Worm (Caenorhabditis elegans) whole organism, young adult: ENCODE measurements around the gene tcer-1.
A peak's percentile ranks its signal among the peaks of the same experiment; 100 is the strongest.

Experiments used
- B0019.2 ChIP-seq: fragments of 200-800 bp; sonication (Bioruptor generic); conservative IDR thresholded peaks from 2 replicates; pipeline ENCODE4 v1.3.6; 2022; ENCODE audit warnings: missing genetic modification reagents, missing genetic modification characterization, missing compliant biosample characterization
- B0035.1 ChIP-seq: sonication (generic microtip); optimal IDR thresholded peaks from 2 replicates; lab custom pipeline; 2016; ENCODE audit warnings: missing genetic modification characterization, mild to moderate bottlenecking, missing compliant biosample characterization, missing genotype, missing genetic modification reagents
- B0336.3 ChIP-seq: fragments of 200-800 bp; sonication (Bioruptor generic); IDR thresholded peaks from 2 replicates; pipeline ENCODE4 v1.3.6; 2022; ENCODE audit warnings: missing genetic modification characterization, missing compliant biosample characterization
- C06A6.2 ChIP-seq: fragments of 200-800 bp; sonication (Bioruptor generic); conservative IDR thresholded peaks from 2 replicates; pipeline ENCODE4 v1.3.6; 2022; ENCODE audit warnings: missing genetic modification characterization, missing compliant biosample characterization
- D2030.7 ChIP-seq: fragments of 200-800 bp; sonication (Bioruptor generic); IDR thresholded peaks from 2 replicates; pipeline ENCODE4 v1.3.6; 2022; ENCODE audit warnings: missing genetic modification reagents, missing genetic modification characterization, missing compliant biosample characterization
- F22D6.2 ChIP-seq: sonication (generic microtip); optimal IDR thresholded peaks from 2 replicates; lab custom pipeline; 2016; ENCODE audit warnings: mild to moderate bottlenecking, missing genetic modification characterization, missing compliant biosample characterization
- F23B12.7 ChIP-seq: sonication (generic microtip); optimal IDR thresholded peaks from 2 replicates; lab custom pipeline; 2017; ENCODE audit warnings: missing genetic modification characterization, mild to moderate bottlenecking, missing compliant biosample characterization, antibody characterized with exemption, moderate library complexity; ENCODE audit not compliant: insufficient read depth
- F37B4.10 ChIP-seq: fragments of 200-800 bp; sonication (Bioruptor generic); IDR thresholded peaks from 2 replicates; pipeline ENCODE4 v1.3.6; 2022; ENCODE audit warnings: missing genetic modification characterization, missing compliant biosample characterization
- F39B2.1 ChIP-seq: fragments of 200-800 bp; sonication (Bioruptor generic); IDR thresholded peaks from 2 replicates; pipeline ENCODE4 v1.3.6; 2022; ENCODE audit warnings: missing genetic modification reagents, missing genetic modification characterization, missing compliant biosample characterization
- F52B5.7 ChIP-seq: sonication (generic microtip); optimal IDR thresholded peaks from 2 replicates; lab custom pipeline; 2016; ENCODE audit warnings: mild to moderate bottlenecking, missing genetic modification characterization, missing compliant biosample characterization
- K12H6.12 ChIP-seq: fragments of 200-800 bp; sonication (Bioruptor generic); optimal IDR thresholded peaks from 2 replicates; lab custom pipeline; 2018; ENCODE audit warnings: mild to moderate bottlenecking, missing genetic modification characterization, missing compliant biosample characterization
- T26A5.8 ChIP-seq: sonication (generic microtip); optimal IDR thresholded peaks from 2 replicates; lab custom pipeline; 2016; ENCODE audit warnings: missing genetic modification characterization, missing compliant biosample characterization
- Y53F4B.3 ChIP-seq: fragments of 200-800 bp; sonication (Bioruptor generic); IDR thresholded peaks from 2 replicates; pipeline ENCODE4 v1.3.6; 2022; ENCODE audit warnings: missing genetic modification reagents, missing genetic modification characterization, missing compliant biosample characterization
- Y79H2A.3 ChIP-seq: fragments of 200-800 bp; sonication (Bioruptor generic); conservative IDR thresholded peaks from 2 replicates; pipeline ENCODE4 v1.3.6; 2022; ENCODE audit warnings: missing genetic modification reagents, missing genetic modification characterization, missing compliant biosample characterization
- Y95B8A.8 ChIP-seq: fragments of 200-800 bp; sonication (Bioruptor generic); IDR thresholded peaks from 2 replicates; pipeline ENCODE4 v1.3.6; 2022; ENCODE audit warnings: missing genetic modification reagents, missing genetic modification characterization, missing compliant biosample characterization
- ZK185.1 ChIP-seq: sonication (generic microtip); optimal IDR thresholded peaks from 2 replicates; lab custom pipeline; 2016; ENCODE audit warnings: mild to moderate bottlenecking, missing genetic modification characterization, missing compliant biosample characterization; ENCODE audit not compliant: poor library complexity, severe bottlenecking
- akir-1 ChIP-seq: fragments of 200-800 bp; sonication (Bioruptor generic); optimal IDR thresholded peaks from 2 replicates; lab custom pipeline; 2018; ENCODE audit warnings: mild to moderate bottlenecking, missing genetic modification characterization, moderate library complexity, missing compliant biosample characterization
- aptf-3 ChIP-seq: fragments of 200-800 bp; sonication (Bioruptor generic); IDR thresholded peaks from 2 replicates; pipeline ENCODE4 v1.3.6; 2022; ENCODE audit warnings: missing genetic modification characterization, missing compliant biosample characterization
- atf-7 ChIP-seq: sonication (generic microtip); optimal IDR thresholded peaks from 2 replicates; lab custom pipeline; 2017; ENCODE audit warnings: mild to moderate bottlenecking, missing genetic modification characterization, missing compliant biosample characterization
- cebp-2 ChIP-seq: fragments of 200-800 bp; sonication (Bioruptor generic); IDR thresholded peaks from 2 replicates; pipeline ENCODE4 v1.3.6; 2022; ENCODE audit warnings: missing genetic modification characterization, missing compliant biosample characterization
- ceh-100 ChIP-seq: fragments of 200-800 bp; sonication (Bioruptor generic); IDR thresholded peaks from 2 replicates; pipeline ENCODE4 v1.3.6; 2022; ENCODE audit warnings: missing genetic modification reagents, missing genetic modification characterization, missing compliant biosample characterization
- ceh-27 ChIP-seq: fragments of 200-800 bp; sonication (Bioruptor generic); optimal IDR thresholded peaks from 2 replicates; lab custom pipeline; 2018; ENCODE audit warnings: mild to moderate bottlenecking, missing genetic modification characterization, moderate library complexity, missing compliant biosample characterization
- ceh-91 ChIP-seq: fragments of 200-800 bp; sonication (Bioruptor generic); IDR thresholded peaks from 2 replicates; pipeline ENCODE4 v1.3.6; 2022; ENCODE audit warnings: missing genetic modification reagents, missing genetic modification characterization, missing compliant biosample characterization
- die-1 ChIP-seq: sonication (generic microtip); optimal IDR thresholded peaks from 2 replicates; lab custom pipeline; 2016; ENCODE audit warnings: missing genotype, mild to moderate bottlenecking, missing genetic modification characterization, missing compliant biosample characterization
- dox-1 ChIP-seq: fragments of 200-800 bp; sonication (Bioruptor generic); IDR thresholded peaks from 2 replicates; pipeline ENCODE4 v1.3.6; 2022; ENCODE audit warnings: missing genetic modification reagents, missing genetic modification characterization, missing compliant biosample characterization
- dpff-1 ChIP-seq: sonication (generic microtip); optimal IDR thresholded peaks from 2 replicates; lab custom pipeline; 2017; ENCODE audit warnings: mild to moderate bottlenecking, missing genetic modification characterization, missing compliant biosample characterization
- ets-4 ChIP-seq: fragments of 200-800 bp; sonication (Bioruptor generic); optimal IDR thresholded peaks from 2 replicates; lab custom pipeline; 2018; ENCODE audit warnings: mild to moderate bottlenecking, missing genetic modification characterization, missing compliant biosample characterization
- him-1 ChIP-seq: sonication (generic microtip); optimal IDR thresholded peaks from 2 replicates; lab custom pipeline; 2016; ENCODE audit warnings: missing genotype, missing genetic modification reagents, missing genetic modification characterization, missing compliant biosample characterization
- lag-1 ChIP-seq: fragments of 200-800 bp; sonication (Bioruptor generic); IDR thresholded peaks from 2 replicates; pipeline ENCODE4 v1.3.6; 2022; ENCODE audit warnings: missing genetic modification reagents, missing genetic modification characterization, missing compliant biosample characterization
- lin-26 ChIP-seq: fragments of 200-800 bp; sonication (Bioruptor generic); IDR thresholded peaks from 2 replicates; pipeline ENCODE4 v1.3.6; 2022; ENCODE audit warnings: missing genetic modification reagents, missing genetic modification characterization, missing compliant biosample characterization
- lin-35 ChIP-seq, 3 experiments: fragments of 150-350 bp in 2 of 3; sonication (generic microtip) in 1 of 3; optimal IDR thresholded peaks; 2 replicates each; lab custom pipeline; 2014 to 2018; ENCODE audit warnings: missing biosample characterization in 3 of 3, missing genetic modification characterization in 3 of 3, missing genetic modification reagents in 3 of 3
- lin-54 ChIP-seq: fragments of 200-800 bp; sonication (Bioruptor generic); optimal IDR thresholded peaks from 2 replicates; lab custom pipeline; 2018; ENCODE audit warnings: mild to moderate bottlenecking, missing genetic modification characterization, missing compliant biosample characterization
- lir-1 ChIP-seq: fragments of 200-800 bp; sonication (Bioruptor generic); conservative IDR thresholded peaks from 2 replicates; pipeline ENCODE4 v1.3.6; 2022; ENCODE audit warnings: missing genetic modification reagents, missing genetic modification characterization, missing compliant biosample characterization
- madf-3 ChIP-seq: fragments of 200-800 bp; sonication (Bioruptor generic); IDR thresholded peaks from 2 replicates; pipeline ENCODE4 v1.3.6; 2022; ENCODE audit warnings: missing genetic modification reagents, missing genetic modification characterization, missing compliant biosample characterization
- madf-8 ChIP-seq: fragments of 200-800 bp; sonication (Bioruptor generic); conservative IDR thresholded peaks from 2 replicates; pipeline ENCODE4 v1.3.6; 2022; ENCODE audit warnings: missing genetic modification reagents, missing genetic modification characterization, missing compliant biosample characterization
- mes-4 ChIP-seq: sonication (generic microtip); optimal IDR thresholded peaks from 2 replicates; lab custom pipeline; 2016; ENCODE audit warnings: missing genotype, missing genetic modification characterization, missing compliant biosample characterization
- mxl-1 ChIP-seq: sonication (generic microtip); optimal IDR thresholded peaks from 2 replicates; lab custom pipeline; 2016; ENCODE audit warnings: missing genetic modification characterization, missing compliant biosample characterization
- nhr-80 ChIP-seq: sonication (generic microtip); optimal IDR thresholded peaks from 2 replicates; lab custom pipeline; 2016; ENCODE audit warnings: missing genetic modification characterization, missing compliant biosample characterization
- rcor-1 ChIP-seq: fragments of 200-800 bp; sonication (Bioruptor generic); IDR thresholded peaks from 2 replicates; pipeline ENCODE4 v1.3.6; 2022; ENCODE audit warnings: missing genetic modification reagents, missing genetic modification characterization, missing compliant biosample characterization
- sdz-38 ChIP-seq: sonication (generic microtip); optimal IDR thresholded peaks from 2 replicates; lab custom pipeline; 2016; ENCODE audit warnings: missing genotype, missing genetic modification characterization, missing compliant biosample characterization
- sea-2 ChIP-seq: fragments of 200-800 bp; sonication (Bioruptor generic); IDR thresholded peaks from 2 replicates; pipeline ENCODE4 v1.3.6; 2022; ENCODE audit warnings: missing genetic modification characterization, missing compliant biosample characterization
- snpc-1.3 ChIP-seq: sonication (generic microtip); optimal IDR thresholded peaks from 2 replicates; lab custom pipeline; 2017; ENCODE audit warnings: missing genetic modification characterization, mild to moderate bottlenecking, missing compliant biosample characterization, antibody characterized with exemption, moderate library complexity, missing genotype, missing genetic modification reagents; ENCODE audit not compliant: insufficient read depth
- tlf-1 ChIP-seq: fragments of 200-800 bp; sonication (Bioruptor generic); optimal IDR thresholded peaks from 2 replicates; lab custom pipeline; 2018; ENCODE audit warnings: mild to moderate bottlenecking, missing genetic modification characterization, missing compliant biosample characterization
- unc-130 ChIP-seq: sonication (generic microtip); optimal IDR thresholded peaks from 2 replicates; lab custom pipeline; 2016; ENCODE audit warnings: missing genetic modification reagents, missing genetic modification characterization, missing compliant biosample characterization
- unc-62 ChIP-seq: fragments of 150-350 bp; optimal IDR thresholded peaks from 2 replicates; lab custom pipeline; 2014; ENCODE audit warnings: missing biosample characterization, missing genetic modification reagents, missing genetic modification characterization
- ztf-18 ChIP-seq: sonication (generic microtip); optimal IDR thresholded peaks from 2 replicates; lab custom pipeline; 2016; ENCODE audit warnings: missing genotype, mild to moderate bottlenecking, missing genetic modification characterization, missing compliant biosample characterization
- ztf-22 ChIP-seq: fragments of 200-800 bp; sonication (Bioruptor generic); optimal IDR thresholded peaks from 2 replicates; lab custom pipeline; 2018; ENCODE audit warnings: mild to moderate bottlenecking, missing genetic modification characterization, moderate library complexity, missing compliant biosample characterization
- ztf-28 ChIP-seq: fragments of 200-800 bp; sonication (Bioruptor generic); IDR thresholded peaks from 2 replicates; pipeline ENCODE4 v1.3.6; 2022; ENCODE audit warnings: missing genetic modification reagents, missing genetic modification characterization, missing compliant biosample characterization
- ztf-6 ChIP-seq: fragments of 200-800 bp; sonication (Bioruptor generic); IDR thresholded peaks from 2 replicates; pipeline ENCODE4 v1.3.6; 2022; ENCODE audit warnings: missing genetic modification reagents, missing genetic modification characterization, missing compliant biosample characterization

The tcer-1 gene

DNA sequence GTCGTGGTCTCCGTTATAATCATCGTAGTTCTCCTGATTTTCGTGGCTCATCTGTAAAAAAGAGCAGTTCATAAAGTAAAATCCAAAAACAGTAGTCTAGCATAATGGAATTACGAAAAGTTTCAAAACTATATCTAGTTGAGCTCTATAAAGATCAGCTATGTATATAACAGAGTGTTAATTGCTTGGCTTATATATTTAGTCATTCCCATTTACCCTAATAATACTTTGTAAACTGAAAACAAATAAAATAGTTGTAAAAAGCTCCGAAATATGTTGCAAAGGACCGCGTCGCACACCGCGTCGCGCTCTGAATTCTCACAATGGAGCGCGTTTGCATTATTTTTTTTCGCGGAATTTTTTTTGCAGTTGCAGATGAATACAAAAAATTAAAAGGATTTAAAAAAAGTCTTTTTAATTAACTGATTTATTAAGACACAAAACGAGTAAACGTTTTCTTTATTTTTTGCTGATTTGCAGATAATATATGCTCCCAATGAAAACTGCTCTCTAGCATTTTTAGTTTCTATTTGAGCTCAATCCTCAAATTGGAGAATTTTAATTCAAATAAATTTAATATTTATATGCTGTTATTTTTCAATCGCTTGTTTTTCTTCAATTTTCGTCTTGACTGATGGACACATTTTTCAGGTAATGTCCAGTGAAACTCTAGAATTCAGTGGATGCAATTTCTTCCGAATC is at the start of gene tcer-1, which contains the start of gene ZK1127.5:
Gene tcer-1 (minus strand): TSS at position 51 of the 702 bp plus-strand sequence.
Gene ZK1127.5 (plus strand): TSS at position 652 of the 702 bp plus-strand sequence.
- no peak for TF ChIP-seq T26A5.8 (tag; lab: Kevin White, UChicago)
- no peak for TF ChIP-seq Y79H2A.3 (GFP tag; lab: Robert Waterston, UW)
- no peak for TF ChIP-seq sea-2 (GFP tag; lab: Robert Waterston, UW)
- no peak for TF ChIP-seq ceh-27 (GFP tag; lab: Kevin White, UChicago)
- no peak for TF ChIP-seq unc-130 (GFP tag; lab: Kevin White, UChicago)
- TF ChIP-seq lag-1 = no peak
- no peak for TF ChIP-seq ztf-18 (tag; lab: Kevin White, UChicago)
- TF ChIP-seq F22D6.2 (tag; lab: Kevin White, UChicago) = no peak
- no peak for TF ChIP-seq ztf-6 (GFP tag; lab: Robert Waterston, UW)
- TF ChIP-seq lin-35 (GFP tag; optimal IDR thresholded peaks at IDR 0.05; lab: Kevin White, UChicago) = peak in 1 of 3 experiments; percentile 57
- no peak for TF ChIP-seq atf-7
- peak; percentile 95 for TF ChIP-seq madf-3 (GFP tag; lab: Robert Waterston, UW)
- no peak for TF ChIP-seq sdz-38 (tag; lab: Kevin White, UChicago)
- no peak for TF ChIP-seq B0035.1 (tag; lab: Kevin White, UChicago)
- TF ChIP-seq ztf-22 (GFP tag; lab: Kevin White, UChicago) = no peak
- TF ChIP-seq dox-1 (GFP tag; lab: Robert Waterston, UW) = peak; percentile 79
- TF ChIP-seq madf-8 (GFP tag; lab: Robert Waterston, UW) = peak; percentile 60
- peak; percentile 57; the same call in 1 of the 2 replicates for TF ChIP-seq ceh-91
- no peak for TF ChIP-seq aptf-3 (GFP tag; lab: Robert Waterston, UW)
- no peak for TF ChIP-seq B0336.3
- TF ChIP-seq tlf-1 (GFP tag; lab: Kevin White, UChicago) = no peak
- TF ChIP-seq akir-1 = no peak
- TF ChIP-seq Y95B8A.8 (GFP tag; lab: Robert Waterston, UW) = no peak
- TF ChIP-seq Y53F4B.3 = no peak
- TF ChIP-seq ZK185.1 = no peak
- TF ChIP-seq mes-4 (tag; lab: Kevin White, UChicago) = no peak
- peak; percentile 60 for TF ChIP-seq lin-54
- no peak for TF ChIP-seq ztf-28 (GFP tag; lab: Robert Waterston, UW)
- TF ChIP-seq him-1 (tag; lab: Kevin White, UChicago) = no peak
- no peak for TF ChIP-seq F39B2.1 (GFP tag; lab: Robert Waterston, UW)
- no peak for TF ChIP-seq lin-26 (GFP tag; lab: Robert Waterston, UW)
- TF ChIP-seq cebp-2 (GFP tag; lab: Robert Waterston, UW) = no peak
- TF ChIP-seq D2030.7 (GFP tag; lab: Robert Waterston, UW) = 0 out of 2 replicates have a peak, but pooled peaks have one; percentile 13
- no peak for TF ChIP-seq dpff-1 (tag; lab: Kevin White, UChicago)
- TF ChIP-seq C06A6.2 (GFP tag; lab: Robert Waterston, UW) = no peak
- TF ChIP-seq lir-1 = no peak
- TF ChIP-seq ets-4 (GFP tag; lab: Kevin White, UChicago) = no peak
- TF ChIP-seq mxl-1 (tag; lab: Kevin White, UChicago) = no peak
- TF ChIP-seq F52B5.7 (tag; lab: Kevin White, UChicago) = no peak
- no peak for TF ChIP-seq F37B4.10 (GFP tag; lab: Robert Waterston, UW)
- no peak for TF ChIP-seq F23B12.7 (tag; lab: Kevin White, UChicago)
- TF ChIP-seq rcor-1 = no peak
- TF ChIP-seq die-1 (tag; lab: Kevin White, UChicago) = no peak
- TF ChIP-seq nhr-80 (tag; lab: Kevin White, UChicago) = peak; percentile 1
- no peak for TF ChIP-seq ceh-100 (GFP tag; lab: Robert Waterston, UW)
- TF ChIP-seq snpc-1.3 (tag; lab: Kevin White, UChicago) = peak; percentile 56
- TF ChIP-seq unc-62 (GFP tag; lab: Kevin White, UChicago) = no peak
- no peak for TF ChIP-seq K12H6.12 (tag; lab: Kevin White, UChicago)
- no peak for TF ChIP-seq B0019.2 (GFP tag; lab: Robert Waterston, UW)
